Worm (Caenorhabditis elegans) whole organism, late embryonic: Measurements from ENCODE around the gene C46F11.4.

Source experiments
- ahr-1 ChIP-seq: sonication (generic microtip); optimal IDR thresholded peaks from 2 replicates; lab custom pipeline; 2016; ENCODE audit warnings: missing genetic modification characterization, missing compliant biosample characterization
- ceh-18 ChIP-seq: sonication (generic microtip); optimal IDR thresholded peaks from 2 replicates; lab custom pipeline; 2016; ENCODE audit warnings: missing genetic modification characterization, missing compliant biosample characterization
- ceh-19 ChIP-seq: fragments of 200-800 bp; sonication (Bioruptor generic); optimal IDR thresholded peaks from 2 replicates; lab custom pipeline; 2018; ENCODE audit warnings: mild to moderate bottlenecking, missing genetic modification characterization, missing compliant biosample characterization
- ceh-24 ChIP-seq: sonication (generic microtip); optimal IDR thresholded peaks from 2 replicates; lab custom pipeline; 2016; ENCODE audit warnings: mild to moderate bottlenecking, missing genetic modification characterization, missing compliant biosample characterization
- ceh-6 ChIP-seq: fragments of 200-800 bp; sonication (Bioruptor generic); optimal IDR thresholded peaks from 2 replicates; lab custom pipeline; 2018; ENCODE audit warnings: mild to moderate bottlenecking, missing genetic modification characterization, missing compliant biosample characterization
- fax-1 ChIP-seq: sonication (generic microtip); optimal IDR thresholded peaks from 2 replicates; lab custom pipeline; 2016; ENCODE audit warnings: missing genotype, missing genetic modification characterization, missing compliant biosample characterization
- fkh-10 ChIP-seq: fragments of 150-350 bp; optimal IDR thresholded peaks from 2 replicates; lab custom pipeline; 2014; ENCODE audit warnings: missing biosample characterization, missing genetic modification reagents, missing genetic modification characterization
- hlh-6 ChIP-seq: sonication (generic microtip); optimal IDR thresholded peaks from 2 replicates; lab custom pipeline; 2016; ENCODE audit warnings: missing genotype, missing genetic modification characterization, missing compliant biosample characterization
- lin-11 ChIP-seq: fragments of 200-800 bp; sonication (Bioruptor generic); optimal IDR thresholded peaks from 2 replicates; lab custom pipeline; 2018; ENCODE audit warnings: mild to moderate bottlenecking, missing genetic modification characterization, missing compliant biosample characterization
- nfya-1 ChIP-seq: sonication (generic microtip); optimal IDR thresholded peaks from 2 replicates; lab custom pipeline; 2017; ENCODE audit warnings: missing genetic modification characterization, mild to moderate bottlenecking, missing compliant biosample characterization, antibody characterized with exemption, moderate library complexity
- pha-4 ChIP-seq: fragments of 150-350 bp; optimal IDR thresholded peaks from 2 replicates; lab custom pipeline; 2018; ENCODE audit warnings: missing biosample characterization, missing genetic modification reagents, missing genetic modification characterization
- rnt-1 ChIP-seq: sonication (generic microtip); optimal IDR thresholded peaks from 2 replicates; lab custom pipeline; 2016; ENCODE audit warnings: missing genetic modification characterization, missing compliant biosample characterization
- sox-2 ChIP-seq: fragments of 200-800 bp; sonication (Bioruptor generic); IDR thresholded peaks from 2 replicates; pipeline ENCODE4 v1.3.6; 2022; ENCODE audit warnings: missing genetic modification reagents, missing genetic modification characterization, missing compliant biosample characterization
- tbx-2 ChIP-seq: sonication (generic microtip); optimal IDR thresholded peaks from 2 replicates; lab custom pipeline; 2016; ENCODE audit warnings: missing genetic modification characterization, missing compliant biosample characterization

DNA sequence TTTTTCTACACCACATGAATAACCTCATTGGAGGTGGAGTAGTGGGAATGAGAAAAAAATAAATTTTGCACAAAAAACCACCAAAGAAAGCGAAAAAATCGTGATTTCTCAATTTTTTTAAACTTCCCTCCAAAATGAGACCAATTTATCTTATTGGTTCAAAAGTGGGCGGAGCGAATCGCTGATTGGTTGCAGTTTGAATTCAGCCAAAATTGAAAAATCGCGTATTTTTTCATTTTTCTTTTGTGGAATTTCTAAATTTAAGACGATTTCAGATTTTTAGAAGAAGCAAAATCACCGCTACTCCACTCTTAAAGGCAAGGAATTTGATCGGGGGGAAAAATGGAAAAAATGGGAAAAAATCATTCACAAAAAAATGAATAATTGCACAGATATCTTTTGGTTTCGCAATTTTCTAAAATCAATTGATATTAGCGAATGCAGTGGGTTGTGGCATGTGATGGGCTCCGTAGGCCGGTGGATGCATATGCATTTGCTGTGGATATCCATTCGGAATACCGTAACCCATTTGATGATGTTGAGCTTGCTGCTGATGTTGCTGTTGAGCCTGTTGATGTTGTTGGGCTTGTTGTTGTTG is 51.1 kb downstream of the C46F11.4 start:
- TF ChIP-seq fkh-10 (GFP tag; lab: Kevin White, UChicago) (no peak), hlh-6 (tag; lab: Kevin White, UChicago) (no peak), pha-4 (tag; lab: Kevin White, UChicago) (no peak), ceh-24 (no peak), ahr-1 (no peak), nfya-1 (tag; lab: Kevin White, UChicago) (peak; percentile 75), rnt-1 (tag; lab: Kevin White, UChicago) (no peak), sox-2 (GFP tag; lab: Robert Waterston, UW) (no peak), tbx-2 (no peak), ceh-6 (GFP tag; lab: Kevin White, UChicago) (no peak), fax-1 (tag; lab: Kevin White, UChicago) (no peak), ceh-19 (no peak), ceh-18 (no peak), lin-11 (tag; lab: Kevin White, UChicago) (no peak)
